Worm (Caenorhabditis elegans): ENCODE data around the gene E02C12.8.

E02C12.8 gene

DNA sequence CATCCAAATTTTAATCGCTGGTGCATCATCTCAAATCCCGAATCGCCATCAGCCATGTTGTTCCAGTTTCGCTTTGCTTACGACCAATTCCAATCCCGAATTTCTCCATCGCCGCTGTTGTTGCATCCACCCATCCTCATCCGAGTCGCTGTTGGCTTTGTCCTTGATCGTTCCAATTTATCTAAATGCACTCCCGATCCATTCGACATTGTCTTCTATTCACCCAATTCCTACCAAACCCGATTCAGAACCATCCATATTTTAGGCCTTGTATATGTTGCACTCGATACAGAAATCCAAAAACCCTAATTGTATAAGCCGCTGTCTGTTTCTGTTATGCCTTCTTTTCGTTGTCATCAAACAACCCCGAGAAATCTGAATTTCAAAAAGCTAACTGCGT, 33.1 kb downstream of the E02C12.8 start (continued):
- TF ChIP-seq nfya-1 (tag; optimal IDR thresholded peaks at IDR 0.05; ENCODE audit: borderline replicate concordance, insufficient read depth): no peak
- TF ChIP-seq him-1 (tag; optimal IDR thresholded peaks at IDR 0.05): no peak
- TF ChIP-seq cebp-2 (GFP tag; IDR thresholded peaks at IDR 0.05): peak; percentile 97
- TF ChIP-seq F22D6.2 (tag; optimal IDR thresholded peaks at IDR 0.05): no peak
- TF ChIP-seq egl-18 (GFP tag; IDR thresholded peaks at IDR 0.05): no peak
- peak; percentile 50; the same call in 1 of the 2 replicates for TF ChIP-seq F39B2.1 (GFP tag; IDR thresholded peaks at IDR 0.05)
- TF ChIP-seq zfh-2 (GFP tag; conservative IDR thresholded peaks at IDR 0.05): 0 out of 2 replicates have a peak, but pooled peaks have one; percentile 4
- TF ChIP-seq bed-1 (GFP tag; IDR thresholded peaks at IDR 0.05): 0 out of 2 replicates have a peak, but pooled peaks have one; percentile 23
- TF ChIP-seq F49E8.2 (tag; optimal IDR thresholded peaks at IDR 0.05; ENCODE audit: insufficient read depth): peak; percentile 37
- 0 out of 2 replicates have a peak, but pooled peaks have one; percentile 24 for TF ChIP-seq Y67H2A.10 (GFP tag; conservative IDR thresholded peaks at IDR 0.05)
- TF ChIP-seq F23B12.7 (tag; optimal IDR thresholded peaks at IDR 0.05; ENCODE audit: insufficient read depth): no peak
- no peak for TF ChIP-seq lsl-1 (GFP tag; optimal IDR thresholded peaks at IDR 0.05)
- no peak for TF ChIP-seq F33H1.4 (GFP tag; IDR thresholded peaks at IDR 0.05)
- TF ChIP-seq hrde-1 (tag; optimal IDR thresholded peaks at IDR 0.05; ENCODE audit: borderline replicate concordance): no peak
- TF ChIP-seq B0336.3 (GFP tag; IDR thresholded peaks at IDR 0.05): peak; percentile 52
- no peak for TF ChIP-seq tbp1 (GFP tag; optimal IDR thresholded peaks at IDR 0.05)
- no peak for TF ChIP-seq F57C9.4 (tag; optimal IDR thresholded peaks at IDR 0.05)
- 0 out of 2 replicates have a peak, but pooled peaks have one; percentile 11 for TF ChIP-seq aptf-3 (GFP tag; IDR thresholded peaks at IDR 0.05)
- TF ChIP-seq attf-5 (GFP tag; optimal IDR thresholded peaks at IDR 0.05): no peak
- no peak for TF ChIP-seq tbx-9 (tag; optimal IDR thresholded peaks at IDR 0.05; ENCODE audit: borderline replicate concordance)
- TF ChIP-seq ztf-22 (GFP tag; optimal IDR thresholded peaks at IDR 0.05): no peak
- peak; percentile 28; the same call in 1 of the 2 replicates for TF ChIP-seq ztf-28 (GFP tag; IDR thresholded peaks at IDR 0.05)
- no peak for TF ChIP-seq athp-1 (tag; optimal IDR thresholded peaks at IDR 0.05)
- TF ChIP-seq nhr-120 (GFP tag; IDR thresholded peaks at IDR 0.05): 0 out of 2 replicates have a peak, but pooled peaks have one; percentile 43
- TF ChIP-seq ceh-79 (tag; optimal IDR thresholded peaks at IDR 0.05): peak; percentile 52
- no peak for TF ChIP-seq egrh-3 (GFP tag; IDR thresholded peaks at IDR 0.05)
- TF ChIP-seq gei-17 (GFP tag; optimal IDR thresholded peaks at IDR 0.05): no peak
- no peak for TF ChIP-seq F10E7.11 (tag; optimal IDR thresholded peaks at IDR 0.05)
- no peak for TF ChIP-seq snpc-4 (GFP tag; optimal IDR thresholded peaks at IDR 0.05)
- no peak for TF ChIP-seq snpc-4 (tag; optimal IDR thresholded peaks at IDR 0.05)
- TF ChIP-seq let-526 (GFP tag; IDR thresholded peaks at IDR 0.05): no peak
- TF ChIP-seq madf-6 (GFP tag; IDR thresholded peaks at IDR 0.05): peak; percentile 61
- peak; percentile 72; the same call in 1 of the 2 replicates for TF ChIP-seq egl-44 (GFP tag; IDR thresholded peaks at IDR 0.05)
- TF ChIP-seq dpl-1 (GFP tag; optimal IDR thresholded peaks at IDR 0.05): no peak
- TF ChIP-seq T07F8.4 (tag; optimal IDR thresholded peaks at IDR 0.05): no peak
- TF ChIP-seq sea-2 (GFP tag; IDR thresholded peaks at IDR 0.05): peak; percentile 65; the same call in 1 of the 2 replicates
- peak; percentile 75 for TF ChIP-seq repo-1 (tag; optimal IDR thresholded peaks at IDR 0.05)
- TF ChIP-seq pbrm-1 (GFP tag; IDR thresholded peaks at IDR 0.05): peak; percentile 80
- no peak for TF ChIP-seq snpc-1.1 (tag; optimal IDR thresholded peaks at IDR 0.05; ENCODE audit: insufficient read depth)
- TF ChIP-seq ceh-100 (GFP tag; IDR thresholded peaks at IDR 0.05): peak; percentile 72
- TF ChIP-seq F55B11.4 (tag; optimal IDR thresholded peaks at IDR 0.05; ENCODE audit: borderline replicate concordance, insufficient read depth): no peak
- TF ChIP-seq ztf-18 (tag; optimal IDR thresholded peaks at IDR 0.05): no peak
- no peak for TF ChIP-seq lir-1 (GFP tag; conservative IDR thresholded peaks at IDR 0.05)
- no peak for TF ChIP-seq efl-1 (GFP tag; optimal IDR thresholded peaks at IDR 0.05)
- TF ChIP-seq ztf-25 (GFP tag; IDR thresholded peaks at IDR 0.05): peak; percentile 70; the same call in 1 of the 2 replicates
- peak; percentile 23 for TF ChIP-seq mxl-1 (tag; optimal IDR thresholded peaks at IDR 0.05)
- TF ChIP-seq K12H6.12 (tag; optimal IDR thresholded peaks at IDR 0.05): peak; percentile 8
- no peak for TF ChIP-seq ccch-3 (GFP tag; optimal IDR thresholded peaks at IDR 0.05)

All from whole organism, young adult.